1 fruit fly cellular context compared by ENCODE assay signal in the genomic region with DNA sequence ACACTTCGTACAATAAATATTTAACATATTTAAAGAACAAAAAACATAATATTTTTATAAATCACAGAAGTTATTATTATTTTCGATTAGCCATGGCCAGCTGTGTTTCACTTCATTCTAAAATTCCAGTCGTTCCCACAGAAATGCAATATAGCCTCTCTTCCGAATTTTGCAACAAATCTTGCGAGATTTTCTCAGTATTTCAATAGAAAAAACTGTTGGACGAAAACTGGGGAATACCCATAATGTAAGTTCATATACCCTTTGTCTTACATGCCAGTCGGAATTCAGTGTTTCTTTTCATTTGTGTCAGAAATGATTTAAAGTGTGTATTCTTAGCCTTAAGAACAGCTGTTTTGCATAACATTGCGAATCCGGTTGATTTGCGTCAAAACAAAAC.
TF ChIP-seq lines count a peak whose summit lies in the region.

A gene (minus strand): TSS at position 90 of the 400 bp plus-strand sequence.
A gene (plus strand): TSS at position 288 of the 400 bp plus-strand sequence.

TF ChIP-seq in whole organism, embryonic, 481 proteins besides CTCF, POLR2A, EP300 and RAD21 (continued from another document and continues in another):
- TF ChIP-seq CG10209 (GFP tag; optimal IDR thresholded peaks at IDR 0.05; lab: Kevin White, UChicago), result peak; percentile 24
- TF ChIP-seq CG13424 (tag; optimal IDR thresholded peaks at IDR 0.05; lab: Kevin White, UChicago), result peak; percentile 50
- TF ChIP-seq CG34422 (GFP tag; IDR thresholded peaks at IDR 0.05; lab: Robert Waterston, UW), result peak; percentile 65; the same call in 1 of the 3 replicates
- no peak; the same call in 1 of the 2 replicates for TF ChIP-seq CG6272 (GFP tag; IDR thresholded peaks at IDR 0.05; lab: Robert Waterston, UW)
- TF ChIP-seq pan (optimal IDR thresholded peaks at IDR 0.05; lab: Kevin White, UChicago), result no peak
- TF ChIP-seq pan (GFP tag; optimal IDR thresholded peaks at IDR 0.05 in 1 of 2, IDR thresholded peaks at IDR 0.05 in 1 of 2), result peak in 1 of 2 experiments; percentile 64
- peak; percentile 97 for TF ChIP-seq ssp (GFP tag; IDR thresholded peaks at IDR 0.05; lab: Robert Waterston, UW)
- no peak for TF ChIP-seq mirr (GFP tag; optimal IDR thresholded peaks at IDR 0.05; lab: Kevin White, UChicago)
- TF ChIP-seq Fer1 (GFP tag; optimal IDR thresholded peaks at IDR 0.05; lab: Kevin White, UChicago), result peak; percentile 15
- no peak for TF ChIP-seq CG11696 (GFP tag; IDR thresholded peaks at IDR 0.05; lab: Robert Waterston, UW)
- TF ChIP-seq CG10366 (GFP tag; IDR thresholded peaks at IDR 0.05; lab: Robert Waterston, UW), result peak; percentile 38; the same call in 1 of the 2 replicates
- TF ChIP-seq Ssrp (tag; optimal IDR thresholded peaks at IDR 0.05; lab: Kevin White, UChicago), result peak; percentile 8
- peak; percentile 4 for TF ChIP-seq CG10654 (GFP tag; optimal IDR thresholded peaks at IDR 0.05; lab: Kevin White, UChicago)
- peak; percentile 43 for TF ChIP-seq Sry-δ (GFP tag; optimal IDR thresholded peaks at IDR 0.05; lab: Kevin White, UChicago)
- peak; percentile 4 for TF ChIP-seq CG3281 (GFP tag; optimal IDR thresholded peaks at IDR 0.05; lab: Kevin White, UChicago)
- peak; percentile 86 for TF ChIP-seq row (GFP tag; IDR thresholded peaks at IDR 0.05; lab: Robert Waterston, UW)
- no peak for TF ChIP-seq usp (GFP tag; optimal IDR thresholded peaks at IDR 0.05; lab: Kevin White, UChicago)
- TF ChIP-seq CG16863 (GFP tag; optimal IDR thresholded peaks at IDR 0.05; lab: Kevin White, UChicago), result no peak
- TF ChIP-seq CG18262 (tag; optimal IDR thresholded peaks at IDR 0.05; lab: Kevin White, UChicago), result peak; percentile 57
- TF ChIP-seq pum (GFP tag; optimal IDR thresholded peaks at IDR 0.05; lab: Kevin White, UChicago), result peak; percentile 35
- peak; percentile 52 for TF ChIP-seq Chrac-16 (GFP tag; optimal IDR thresholded peaks at IDR 0.05; lab: Kevin White, UChicago)
- TF ChIP-seq hkb (optimal IDR thresholded peaks at IDR 0.05; lab: Kevin White, UChicago), result no peak
- 0 out of 2 replicates have a peak, but pooled peaks have one; percentile 34 for TF ChIP-seq hkb (GFP tag; IDR thresholded peaks at IDR 0.05; lab: Robert Waterston, UW)
- peak; percentile 81 for TF ChIP-seq D19B (GFP tag; optimal IDR thresholded peaks at IDR 0.05; lab: Kevin White, UChicago)
- TF ChIP-seq CG11723 (GFP tag; optimal IDR thresholded peaks at IDR 0.05; lab: Kevin White, UChicago), result peak; percentile 99
- TF ChIP-seq CG10321 (GFP tag; IDR thresholded peaks at IDR 0.05; lab: Robert Waterston, UW), result no peak
- peak; percentile 31 for TF ChIP-seq BEAF-32 (GFP tag; optimal IDR thresholded peaks at IDR 0.05; lab: Kevin White, UChicago)
- TF ChIP-seq ranshi (GFP tag; IDR thresholded peaks at IDR 0.05; lab: Robert Waterston, UW), result no peak
- no peak for TF ChIP-seq esg (GFP tag; conservative IDR thresholded peaks at IDR 0.05; lab: Robert Waterston, UW)
- TF ChIP-seq Asciz (GFP tag; optimal IDR thresholded peaks at IDR 0.05; lab: Kevin White, UChicago), result no peak
- peak; percentile 76 for TF ChIP-seq CG15479 (GFP tag; optimal IDR thresholded peaks at IDR 0.05; lab: Kevin White, UChicago)
- TF ChIP-seq fu2 (GFP tag; optimal IDR thresholded peaks at IDR 0.05; lab: Kevin White, UChicago), result peak; percentile 8
- TF ChIP-seq Hr78 (GFP tag; optimal IDR thresholded peaks at IDR 0.05; lab: Kevin White, UChicago), result no peak
- no peak for TF ChIP-seq dimm (GFP tag; IDR thresholded peaks at IDR 0.05; lab: Robert Waterston, UW)
- TF ChIP-seq Med (GFP tag; lab: Kevin White, UChicago), result peak; percentile 77
- TF ChIP-seq CG17361 (GFP tag; IDR thresholded peaks at IDR 0.05; lab: Robert Waterston, UW), result peak; percentile 76; the same call in 2 of the 3 replicates
- no peak for TF ChIP-seq CG6791 (GFP tag; IDR thresholded peaks at IDR 0.05; lab: Robert Waterston, UW; ENCODE audit: partially characterized antibody)
- TF ChIP-seq Ets97D (GFP tag; optimal IDR thresholded peaks at IDR 0.05; lab: Kevin White, UChicago), result peak; percentile 43
- peak; percentile 34 for TF ChIP-seq HLH54F (GFP tag; optimal IDR thresholded peaks at IDR 0.05; lab: Kevin White, UChicago)
- TF ChIP-seq vvl (GFP tag; IDR thresholded peaks at IDR 0.05; lab: Robert Waterston, UW), result peak; percentile 74
- TF ChIP-seq twi (tag; optimal IDR thresholded peaks at IDR 0.05; lab: Kevin White, UChicago), result peak; percentile 61
- TF ChIP-seq wek (GFP tag; optimal IDR thresholded peaks at IDR 0.05; lab: Kevin White, UChicago), result peak; percentile 97
- TF ChIP-seq bigmax (GFP tag; optimal IDR thresholded peaks at IDR 0.05; lab: Kevin White, UChicago), result peak; percentile 12
- no peak for TF ChIP-seq tap (tag; optimal IDR thresholded peaks at IDR 0.05; lab: Kevin White, UChicago)
- TF ChIP-seq CG14965 (GFP tag; optimal IDR thresholded peaks at IDR 0.05; lab: Kevin White, UChicago; ENCODE audit: borderline replicate concordance), result no peak
- TF ChIP-seq Abd-B (GFP tag; optimal IDR thresholded peaks at IDR 0.05; lab: Kevin White, UChicago), result peak; percentile 46
- TF ChIP-seq Mrtf (GFP tag; IDR thresholded peaks at IDR 0.05; lab: Robert Waterston, UW), result peak; percentile 39; the same call in 1 of the 3 replicates
- TF ChIP-seq maf-S (GFP tag; optimal IDR thresholded peaks at IDR 0.05; lab: Kevin White, UChicago), result peak; percentile 3
- peak; percentile 46 for TF ChIP-seq CG1602 (GFP tag; optimal IDR thresholded peaks at IDR 0.05; lab: Kevin White, UChicago)
- TF ChIP-seq CG5180 (GFP tag; optimal IDR thresholded peaks at IDR 0.05; lab: Kevin White, UChicago), result no peak
- TF ChIP-seq CG2120 (GFP tag; optimal IDR thresholded peaks at IDR 0.05; lab: Kevin White, UChicago), result peak; percentile 64
- TF ChIP-seq Hsf (GFP tag; optimal IDR thresholded peaks at IDR 0.05; lab: Kevin White, UChicago), result peak; percentile 59
- TF ChIP-seq CG10979 (tag; optimal IDR thresholded peaks at IDR 0.05; lab: Kevin White, UChicago), result peak; percentile 28
- peak; percentile 46 for TF ChIP-seq trem (tag; optimal IDR thresholded peaks at IDR 0.05; lab: Kevin White, UChicago)
- peak; percentile 3 for TF ChIP-seq CG34376 (GFP tag; optimal IDR thresholded peaks at IDR 0.05; lab: Kevin White, UChicago)
- peak; percentile 8 for TF ChIP-seq CG7271 (tag; optimal IDR thresholded peaks at IDR 0.05; lab: Kevin White, UChicago)
- TF ChIP-seq CG12659 (GFP tag; optimal IDR thresholded peaks at IDR 0.05; lab: Kevin White, UChicago), result peak; percentile 76
- peak; percentile 74 for TF ChIP-seq D19A (tag; optimal IDR thresholded peaks at IDR 0.05; lab: Kevin White, UChicago)
- peak; percentile 75 for TF ChIP-seq CoRest (tag; optimal IDR thresholded peaks at IDR 0.05; lab: Kevin White, UChicago)
- TF ChIP-seq CG17912 (GFP tag; optimal IDR thresholded peaks at IDR 0.05; lab: Kevin White, UChicago), result peak; percentile 23
- TF ChIP-seq CG1603 (tag; optimal IDR thresholded peaks at IDR 0.05; lab: Kevin White, UChicago), result peak; percentile 100
- no peak for TF ChIP-seq gt (GFP tag; IDR thresholded peaks at IDR 0.05; lab: Robert Waterston, UW)
- peak; percentile 13 for TF ChIP-seq chn (GFP tag; optimal IDR thresholded peaks at IDR 0.05; lab: Kevin White, UChicago)
- TF ChIP-seq Lhr (GFP tag; optimal IDR thresholded peaks at IDR 0.05; lab: Kevin White, UChicago), result peak; percentile 62
- peak; percentile 65 for TF ChIP-seq CG2116 (GFP tag; optimal IDR thresholded peaks at IDR 0.05; lab: Kevin White, UChicago)
- TF ChIP-seq dmrt11E (tag; optimal IDR thresholded peaks at IDR 0.05; lab: Kevin White, UChicago), result peak; percentile 48
- TF ChIP-seq tll (GFP tag; optimal IDR thresholded peaks at IDR 0.05; lab: Kevin White, UChicago), result no peak
- TF ChIP-seq ERR (GFP tag; optimal IDR thresholded peaks at IDR 0.05; lab: Kevin White, UChicago), result no peak
- no peak for TF ChIP-seq grn (GFP tag; optimal IDR thresholded peaks at IDR 0.05; lab: Kevin White, UChicago)
- TF ChIP-seq nmo (GFP tag; optimal IDR thresholded peaks at IDR 0.05; lab: Kevin White, UChicago), result peak; percentile 64
- peak; percentile 32 for TF ChIP-seq CG10267 (tag; optimal IDR thresholded peaks at IDR 0.05; lab: Kevin White, UChicago)
- no peak for TF ChIP-seq Gsc (GFP tag; IDR thresholded peaks at IDR 0.05; lab: Robert Waterston, UW)
- TF ChIP-seq jumu (GFP tag; optimal IDR thresholded peaks at IDR 0.05; lab: Kevin White, UChicago), result no peak
- peak; percentile 32 for TF ChIP-seq her (GFP tag; optimal IDR thresholded peaks at IDR 0.05; lab: Kevin White, UChicago)
- no peak for TF ChIP-seq sna (GFP tag; IDR thresholded peaks at IDR 0.05; lab: Robert Waterston, UW; ENCODE audit: partially characterized antibody)
- TF ChIP-seq rib (GFP tag; IDR thresholded peaks at IDR 0.05; lab: Robert Waterston, UW), result peak; percentile 83
- peak; percentile 15 for TF ChIP-seq Myb (GFP tag; optimal IDR thresholded peaks at IDR 0.05; lab: Kevin White, UChicago)
- TF ChIP-seq pzg (GFP tag; optimal IDR thresholded peaks at IDR 0.05; lab: Kevin White, UChicago), result peak; percentile 72
- TF ChIP-seq CG11560 (tag; IDR thresholded peaks at IDR 0.05; lab: Robert Waterston, UW), result no peak
- peak; percentile 13 for TF ChIP-seq kay (GFP tag; optimal IDR thresholded peaks at IDR 0.05; lab: Kevin White, UChicago)
- TF ChIP-seq CG9437 (GFP tag; optimal IDR thresholded peaks at IDR 0.05; lab: Kevin White, UChicago), result peak; percentile 36
- TF ChIP-seq CG6689 (GFP tag; IDR thresholded peaks at IDR 0.05; lab: Robert Waterston, UW), result 0 out of 2 replicates have a peak, but pooled peaks have one; percentile 21
- no peak for TF ChIP-seq hb (GFP tag; IDR thresholded peaks at IDR 0.05; lab: Robert Waterston, UW; ENCODE audit: partially characterized antibody)
- TF ChIP-seq mam (GFP tag; optimal IDR thresholded peaks at IDR 0.05; lab: Kevin White, UChicago), result peak; percentile 47
- TF ChIP-seq bsh (GFP tag; optimal IDR thresholded peaks at IDR 0.05; lab: Kevin White, UChicago), result peak in 1 of 2 experiments; percentile 33
- TF ChIP-seq CG1024 (GFP tag; IDR thresholded peaks at IDR 0.05; lab: Robert Waterston, UW), result peak; percentile 95
- no peak for TF ChIP-seq CG8478 (optimal IDR thresholded peaks at IDR 0.05; lab: Kevin White, UChicago)
- peak; percentile 42 for TF ChIP-seq fd3F (GFP tag; optimal IDR thresholded peaks at IDR 0.05; lab: Kevin White, UChicago)
- TF ChIP-seq Elba2 (GFP tag; optimal IDR thresholded peaks at IDR 0.05; lab: Kevin White, UChicago), result peak; percentile 59
- peak; percentile 59 for TF ChIP-seq CG8924 (tag; optimal IDR thresholded peaks at IDR 0.05; lab: Kevin White, UChicago)
- no peak for TF ChIP-seq cad (GFP tag; optimal IDR thresholded peaks at IDR 0.05; lab: Kevin White, UChicago)
- TF ChIP-seq prd (optimal IDR thresholded peaks at IDR 0.05; lab: Kevin White, UChicago), result no peak
- peak; percentile 67; the same call in 2 of the 3 replicates for TF ChIP-seq prd (GFP tag; IDR thresholded peaks at IDR 0.05; lab: Robert Waterston, UW)
- TF ChIP-seq pho (GFP tag; optimal IDR thresholded peaks at IDR 0.05; lab: Kevin White, UChicago), result peak; percentile 23
- TF ChIP-seq CG4617 (GFP tag; optimal IDR thresholded peaks at IDR 0.05; lab: Kevin White, UChicago; ENCODE audit: borderline replicate concordance), result peak; percentile 76
- peak; percentile 52 for TF ChIP-seq az2 (GFP tag; optimal IDR thresholded peaks at IDR 0.05; lab: Kevin White, UChicago)
- TF ChIP-seq CG5953 (GFP tag; IDR thresholded peaks at IDR 0.05; lab: Robert Waterston, UW), result no peak
- no peak for TF ChIP-seq sc (optimal IDR thresholded peaks at IDR 0.05; lab: Kevin White, UChicago)
- peak; percentile 2 for TF ChIP-seq sc (GFP tag; optimal IDR thresholded peaks at IDR 0.05; lab: Kevin White, UChicago)
- TF ChIP-seq cato (GFP tag; optimal IDR thresholded peaks at IDR 0.05; lab: Kevin White, UChicago; ENCODE audit: borderline replicate concordance), result peak; percentile 14
- peak; percentile 86 for TF ChIP-seq pros (GFP tag; optimal IDR thresholded peaks at IDR 0.05; lab: Kevin White, UChicago)
- no peak for TF ChIP-seq oc (tag; optimal IDR thresholded peaks at IDR 0.05; lab: Kevin White, UChicago)
- TF ChIP-seq CG12391 (tag; optimal IDR thresholded peaks at IDR 0.05; lab: Kevin White, UChicago), result peak; percentile 64
- no peak for TF ChIP-seq jing (GFP tag; optimal IDR thresholded peaks at IDR 0.05; lab: Kevin White, UChicago)
- TF ChIP-seq run (tag; optimal IDR thresholded peaks at IDR 0.05; lab: Kevin White, UChicago), result no peak
- TF ChIP-seq CG3995 (GFP tag; optimal IDR thresholded peaks at IDR 0.05; lab: Kevin White, UChicago), result peak; percentile 27
- no peak for TF ChIP-seq toy (GFP tag; IDR thresholded peaks at IDR 0.05; lab: Robert Waterston, UW)
- TF ChIP-seq bcd (GFP tag; optimal IDR thresholded peaks at IDR 0.05; lab: Kevin White, UChicago), result no peak
- TF ChIP-seq Mad (GFP tag; optimal IDR thresholded peaks at IDR 0.05; lab: Kevin White, UChicago), result no peak
- TF ChIP-seq ind (GFP tag; optimal IDR thresholded peaks at IDR 0.05; lab: Kevin White, UChicago), result peak; percentile 49
- TF ChIP-seq HmgD (GFP tag; optimal IDR thresholded peaks at IDR 0.05; lab: Kevin White, UChicago), result peak; percentile 57
- TF ChIP-seq CG17802 (tag; optimal IDR thresholded peaks at IDR 0.05; lab: Kevin White, UChicago), result peak; percentile 94
- peak; percentile 17 for TF ChIP-seq CG18764 (GFP tag; optimal IDR thresholded peaks at IDR 0.05; lab: Kevin White, UChicago)
- peak; percentile 24 for TF ChIP-seq Bteb2 (GFP tag; optimal IDR thresholded peaks at IDR 0.05; lab: Kevin White, UChicago)
- TF ChIP-seq ci (GFP tag; IDR thresholded peaks at IDR 0.05; lab: Robert Waterston, UW), result peak; percentile 49; the same call in 1 of the 3 replicates
- peak; percentile 51 for TF ChIP-seq Nf-YB (GFP tag; optimal IDR thresholded peaks at IDR 0.05; lab: Kevin White, UChicago)
- peak; percentile 30 for TF ChIP-seq CG9609 (GFP tag; optimal IDR thresholded peaks at IDR 0.05; lab: Kevin White, UChicago)
- 0 out of 2 replicates have a peak, but pooled peaks have one; percentile 23 for TF ChIP-seq stc (GFP tag; IDR thresholded peaks at IDR 0.05; lab: Robert Waterston, UW)
- TF ChIP-seq CG9817 (tag; optimal IDR thresholded peaks at IDR 0.05; lab: Kevin White, UChicago), result peak; percentile 34
- no peak for TF ChIP-seq Trl (optimal IDR thresholded peaks at IDR 0.05; lab: Kevin White, UChicago)
- peak; percentile 8 for TF ChIP-seq Trl (GFP tag; optimal IDR thresholded peaks at IDR 0.05; lab: Kevin White, UChicago)
- TF ChIP-seq CG33213 (GFP tag; optimal IDR thresholded peaks at IDR 0.05; lab: Kevin White, UChicago), result peak; percentile 15
- no peak for TF ChIP-seq gce (GFP tag; IDR thresholded peaks at IDR 0.05; lab: Robert Waterston, UW)
- TF ChIP-seq shn (GFP tag; optimal IDR thresholded peaks at IDR 0.05; lab: Kevin White, UChicago), result peak; percentile 35
- peak; percentile 39 for TF ChIP-seq CG17385 (GFP tag; optimal IDR thresholded peaks at IDR 0.05; lab: Kevin White, UChicago)
- TF ChIP-seq onecut (GFP tag; IDR thresholded peaks at IDR 0.05; lab: Robert Waterston, UW), result no peak
